Worm (Caenorhabditis elegans) whole organism, L1 larva: ENCODE results near the gene pis-1.

Experiments
- C04F5.9 ChIP-seq: sonication (generic microtip); optimal IDR thresholded peaks from 2 replicates; lab custom pipeline; 2016; ENCODE audit warnings: missing genetic modification characterization, missing compliant biosample characterization
- ama-1 ChIP-seq: fragments of 150-350 bp; optimal IDR thresholded peaks from 2 replicates; lab custom pipeline; 2014
- ceh-82 ChIP-seq, 3 experiments: fragments of 150-350 bp in 1 of 3; sonication (generic microtip) in 2 of 3; optimal IDR thresholded peaks; 2 replicates each; lab custom pipeline; 2014 to 2017; ENCODE audit warnings: missing biosample characterization in 3 of 3, missing genetic modification characterization in 3 of 3
- ceh-90 ChIP-seq: sonication (generic microtip); optimal IDR thresholded peaks from 2 replicates; lab custom pipeline; 2016; ENCODE audit warnings: missing genetic modification characterization, missing compliant biosample characterization
- jun-1 ChIP-seq: fragments of 150-350 bp; optimal IDR thresholded peaks from 2 replicates; lab custom pipeline; 2014; ENCODE audit warnings: missing biosample characterization, missing genetic modification reagents, missing genetic modification characterization
- lin-13 ChIP-seq: fragments of 150-350 bp; optimal IDR thresholded peaks from 2 replicates; lab custom pipeline; 2014; ENCODE audit warnings: missing biosample characterization, missing genetic modification reagents, missing genetic modification characterization
- nhr-76 ChIP-seq: sonication (generic microtip); optimal IDR thresholded peaks from 2 replicates; lab custom pipeline; 2017; ENCODE audit warnings: missing biosample characterization, missing genetic modification characterization
- skn-1 ChIP-seq: fragments of 150-350 bp; optimal IDR thresholded peaks from 2 replicates; lab custom pipeline; 2014; ENCODE audit warnings: missing biosample characterization, missing genetic modification characterization

DNA sequence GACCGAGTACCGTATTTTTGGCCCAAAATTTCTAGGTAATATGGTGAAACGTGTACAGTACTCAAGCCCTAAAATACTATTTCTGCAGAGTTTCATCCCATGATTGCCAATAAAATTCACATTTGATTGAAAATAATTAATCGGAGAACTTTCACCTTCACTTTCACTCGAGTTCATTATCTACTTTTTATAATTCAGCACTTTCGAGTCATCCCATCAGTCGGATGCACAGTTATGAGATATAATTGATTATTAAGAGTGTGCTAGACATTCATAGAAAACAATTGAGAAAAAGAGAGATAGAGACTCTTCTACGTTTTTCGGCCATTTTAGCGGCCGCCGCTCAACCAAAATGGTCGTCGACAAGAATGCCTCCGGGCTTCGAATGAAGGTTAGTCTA is 6.3 kb upstream of the pis-1 start, which contains the start of gene fat-3:
- TF ChIP-seq C04F5.9 (tag; lab: Kevin White, UChicago) (no peak), ceh-90 (tag; lab: Kevin White, UChicago) (no peak), jun-1 (tag; lab: Kevin White, UChicago) (no peak), ceh-82 (tag; optimal IDR thresholded peaks at IDR 0.05; lab: Kevin White, UChicago) (no peak), skn-1 (no peak), ama-1 (lab: Kevin White, UChicago) (no peak), nhr-76 (tag; lab: Kevin White, UChicago) (no peak), lin-13 (GFP tag; lab: Kevin White, UChicago) (no peak)
